Fruit fly (Drosophila melanogaster): ENCODE measurements around the gene CG45065.

DNA sequence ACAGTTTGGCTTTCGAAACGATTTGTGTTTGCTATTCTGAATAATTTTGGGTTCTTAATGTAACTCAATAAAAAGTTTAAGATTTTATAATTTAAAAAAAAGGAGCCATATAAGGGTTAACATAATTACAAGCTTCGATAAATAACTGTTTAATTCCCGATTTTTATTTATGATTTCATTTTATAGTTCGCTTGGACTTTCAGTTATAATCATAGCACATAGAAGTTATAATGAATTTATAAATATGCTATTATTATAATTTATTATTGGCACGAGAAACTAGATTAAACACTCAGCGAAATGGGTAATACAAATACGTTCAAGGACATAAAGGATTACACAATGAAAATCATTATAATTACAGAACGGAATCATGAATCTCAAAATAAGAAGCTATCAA is 46.0 kb downstream of the CG45065 start, which contains the start of gene CG14410:
- TF ChIP-seq CG8478 (optimal IDR thresholded peaks at IDR 0.05) (no peak), CTCF (optimal IDR thresholded peaks at IDR 0.05) (no peak)

Measured in S2 (cell line).